Worm (Caenorhabditis elegans) whole organism, early embryonic: ENCODE data around the gene srsy-2.

Experiments
- B0310.2 ChIP-seq: sonication (generic microtip); optimal IDR thresholded peaks from 2 replicates; lab custom pipeline; 2016; ENCODE audit warnings: mild to moderate bottlenecking, missing genetic modification characterization, missing compliant biosample characterization
- ama-1 ChIP-seq: fragments of 150-350 bp; optimal IDR thresholded peaks from 2 replicates; lab custom pipeline; 2014

DNA sequence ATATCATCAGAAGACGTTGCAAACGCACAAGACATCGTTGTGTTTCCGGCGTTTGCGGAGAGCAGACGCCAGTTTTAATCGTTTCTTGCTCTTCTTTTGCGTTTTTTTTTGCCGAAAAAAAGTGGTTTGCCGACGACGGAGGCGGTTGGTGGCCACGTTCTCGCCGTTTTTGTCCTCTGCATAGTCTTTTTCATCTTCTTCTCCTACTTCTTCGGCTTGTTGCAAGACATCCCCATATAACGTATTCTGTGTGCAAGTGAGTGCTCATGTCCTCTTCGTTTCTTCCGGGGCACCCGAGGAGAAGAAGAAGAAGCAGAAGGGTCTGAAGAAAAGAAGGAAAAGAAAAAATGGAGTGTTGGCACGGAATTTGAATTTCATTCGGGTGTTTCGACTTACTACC, 51.9 kb downstream of the srsy-2 start:
- no peak for TF ChIP-seq ama-1 (lab: Kevin White, UChicago)
- no peak for TF ChIP-seq B0310.2
